Worm (Caenorhabditis elegans) whole organism, young adult: ENCODE results near the gene grl-3.
"Not testable (repeated sequence)": the region's sequence is repeated elsewhere in the genome, so short reads cannot be mapped to it uniquely, and the experiment has no call there.

Experiments used
- F23B12.7 ChIP-seq: sonication (generic microtip); optimal IDR thresholded peaks from 2 replicates; lab custom pipeline; 2017; ENCODE audit warnings: missing genetic modification characterization, mild to moderate bottlenecking, missing compliant biosample characterization, antibody characterized with exemption, moderate library complexity; ENCODE audit not compliant: insufficient read depth
- F39B2.1 ChIP-seq: fragments of 200-800 bp; sonication (Bioruptor generic); IDR thresholded peaks from 2 replicates; pipeline ENCODE4 v1.3.6; 2022; ENCODE audit warnings: missing genetic modification reagents, missing genetic modification characterization, missing compliant biosample characterization
- Y53F4B.3 ChIP-seq: fragments of 200-800 bp; sonication (Bioruptor generic); IDR thresholded peaks from 2 replicates; pipeline ENCODE4 v1.3.6; 2022; ENCODE audit warnings: missing genetic modification reagents, missing genetic modification characterization, missing compliant biosample characterization
- athp-1 ChIP-seq: sonication (generic microtip); optimal IDR thresholded peaks from 2 replicates; lab custom pipeline; 2017; ENCODE audit warnings: mild to moderate bottlenecking, missing genetic modification characterization, missing compliant biosample characterization
- let-526 ChIP-seq: fragments of 200-800 bp; sonication (Bioruptor generic); IDR thresholded peaks from 2 replicates; pipeline ENCODE4 v1.3.6; 2022; ENCODE audit warnings: missing genetic modification reagents, missing genetic modification characterization, missing compliant biosample characterization
- madf-8 ChIP-seq: fragments of 200-800 bp; sonication (Bioruptor generic); conservative IDR thresholded peaks from 2 replicates; pipeline ENCODE4 v1.3.6; 2022; ENCODE audit warnings: missing genetic modification reagents, missing genetic modification characterization, missing compliant biosample characterization
- nhr-90 ChIP-seq: sonication (generic microtip); optimal IDR thresholded peaks from 2 replicates; lab custom pipeline; 2016; ENCODE audit warnings: missing genotype, mild to moderate bottlenecking, missing genetic modification characterization, missing compliant biosample characterization
- snpc-4 ChIP-seq, 5 experiments: fragments of 150-350 bp in 1 of 5; sonication (generic microtip) in 4 of 5; optimal IDR thresholded peaks; 2 replicates each; lab custom pipeline; 2014 to 2018; ENCODE audit warnings: missing genetic modification characterization in 5 of 5, missing biosample characterization in 3 of 5, antibody characterized with exemption in 2 of 5, mild to moderate bottlenecking in 2 of 5, missing compliant biosample characterization in 2 of 5, missing genotype in 2 of 5, moderate library complexity in 2 of 5, missing genetic modification reagents in 1 of 5
- unc-62 ChIP-seq: fragments of 150-350 bp; optimal IDR thresholded peaks from 2 replicates; lab custom pipeline; 2014; ENCODE audit warnings: missing biosample characterization, missing genetic modification reagents, missing genetic modification characterization
- xnd-1 ChIP-seq: sonication (generic microtip); optimal IDR thresholded peaks from 2 replicates; lab custom pipeline; 2016; ENCODE audit warnings: missing genotype, missing genetic modification reagents, missing genetic modification characterization, missing compliant biosample characterization

DNA sequence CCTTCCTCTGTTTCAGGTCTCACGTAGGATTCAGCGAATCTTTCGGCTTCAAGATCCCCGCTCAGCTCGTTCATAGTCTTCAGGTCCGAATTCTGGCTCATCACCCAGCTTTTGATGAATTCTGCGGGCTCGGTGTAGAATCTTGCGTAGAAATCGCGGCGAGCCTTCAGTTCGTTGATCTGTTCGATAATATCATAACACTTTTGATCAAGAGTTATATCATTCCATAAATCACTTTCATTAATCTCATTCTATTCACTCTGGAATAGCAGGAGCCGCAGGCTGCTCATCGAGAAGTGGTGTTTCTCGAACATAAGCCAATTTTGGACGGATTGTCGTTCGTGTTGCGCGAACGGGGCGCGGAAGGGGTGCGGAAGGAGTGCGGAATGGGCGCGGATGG, 16.3 kb upstream of the grl-3 start, which contains the start of gene K03B8.4:
- TF ChIP-seq madf-8 (GFP tag; lab: Robert Waterston, UW); nhr-90 (tag; lab: Kevin White, UChicago); F39B2.1 (GFP tag; lab: Robert Waterston, UW); let-526 (GFP tag; lab: Robert Waterston, UW); athp-1 (tag; lab: Kevin White, UChicago); F23B12.7 (tag; lab: Kevin White, UChicago); unc-62; snpc-4 (GFP tag; optimal IDR thresholded peaks at IDR 0.05; lab: Kevin White, UChicago); snpc-4 (tag; optimal IDR thresholded peaks at IDR 0.05; lab: Kevin White, UChicago); xnd-1 (tag; lab: Kevin White, UChicago); Y53F4B.3: not testable (repeated sequence)
